Worm (Caenorhabditis elegans) whole organism, L1 larva: ENCODE measurements around the gene aqp-11.

Experiments used
- C04F5.9 ChIP-seq: sonication (generic microtip); optimal IDR thresholded peaks from 2 replicates; lab custom pipeline; 2016; ENCODE audit warnings: missing genetic modification characterization, missing compliant biosample characterization
- C16A3.4 ChIP-seq: fragments of 150-350 bp; optimal IDR thresholded peaks from 2 replicates; lab custom pipeline; 2014; ENCODE audit warnings: missing biosample characterization, missing genetic modification characterization
- ama-1 ChIP-seq: fragments of 150-350 bp; optimal IDR thresholded peaks from 2 replicates; lab custom pipeline; 2014
- ceh-63 ChIP-seq: fragments of 200-800 bp; sonication (Bioruptor generic); optimal IDR thresholded peaks from 2 replicates; lab custom pipeline; 2018; ENCODE audit warnings: mild to moderate bottlenecking, missing genetic modification characterization, missing compliant biosample characterization
- ceh-8 ChIP-seq: fragments of 200-800 bp; sonication (Bioruptor generic); optimal IDR thresholded peaks from 2 replicates; lab custom pipeline; 2018; ENCODE audit warnings: mild to moderate bottlenecking, missing genetic modification characterization, moderate library complexity, missing compliant biosample characterization
- ceh-90 ChIP-seq: sonication (generic microtip); optimal IDR thresholded peaks from 2 replicates; lab custom pipeline; 2016; ENCODE audit warnings: missing genetic modification characterization, missing compliant biosample characterization
- efl-3 ChIP-seq: fragments of 200-800 bp; sonication (Bioruptor generic); optimal IDR thresholded peaks from 2 replicates; lab custom pipeline; 2018; ENCODE audit warnings: mild to moderate bottlenecking, missing genetic modification characterization, missing compliant biosample characterization
- elt-2 ChIP-seq: sonication (generic microtip); optimal IDR thresholded peaks from 2 replicates; lab custom pipeline; 2016; ENCODE audit warnings: missing genetic modification characterization, mild to moderate bottlenecking, inconsistent platforms, missing compliant biosample characterization, missing genetic modification reagents
- ets-5 ChIP-seq: fragments of 200-800 bp; sonication (Bioruptor generic); IDR thresholded peaks from 2 replicates; pipeline ENCODE4 v1.3.6; 2022; ENCODE audit warnings: missing genetic modification characterization, missing compliant biosample characterization
- fkh-8 ChIP-seq: sonication (generic microtip); optimal IDR thresholded peaks from 2 replicates; lab custom pipeline; 2016; ENCODE audit warnings: mild to moderate bottlenecking, missing genetic modification characterization, missing compliant biosample characterization
- hlh-4 ChIP-seq: sonication (generic microtip); optimal IDR thresholded peaks from 2 replicates; lab custom pipeline; 2016; ENCODE audit warnings: mild to moderate bottlenecking, missing genetic modification characterization, missing compliant biosample characterization
- irx-1 ChIP-seq: sonication (generic microtip); optimal IDR thresholded peaks from 2 replicates; lab custom pipeline; 2016; ENCODE audit warnings: missing genetic modification characterization, missing compliant biosample characterization
- jun-1 ChIP-seq: fragments of 150-350 bp; optimal IDR thresholded peaks from 2 replicates; lab custom pipeline; 2014; ENCODE audit warnings: missing biosample characterization, missing genetic modification reagents, missing genetic modification characterization
- lin-13 ChIP-seq: fragments of 150-350 bp; optimal IDR thresholded peaks from 2 replicates; lab custom pipeline; 2014; ENCODE audit warnings: missing biosample characterization, missing genetic modification reagents, missing genetic modification characterization
- lin-14 ChIP-seq: fragments of 200-800 bp; sonication (Bioruptor generic); optimal IDR thresholded peaks from 2 replicates; lab custom pipeline; 2018; ENCODE audit warnings: mild to moderate bottlenecking, missing genetic modification characterization, moderate library complexity, missing compliant biosample characterization
- lin-39 ChIP-seq: fragments of 150-350 bp; optimal IDR thresholded peaks from 2 replicates; lab custom pipeline; 2014; ENCODE audit warnings: missing biosample characterization, missing genetic modification reagents, missing genetic modification characterization
- mab-9 ChIP-seq: fragments of 200-800 bp; sonication (Bioruptor generic); IDR thresholded peaks from 2 replicates; pipeline ENCODE4 v1.3.6; 2022; ENCODE audit warnings: missing genetic modification reagents, missing genetic modification characterization, missing compliant biosample characterization
- mdl-1 ChIP-seq, 2 experiments: fragments of 150-350 bp; optimal IDR thresholded peaks; 2 replicates each; lab custom pipeline; 2014 to 2017; ENCODE audit warnings: missing biosample characterization in 2 of 2, missing genetic modification characterization in 2 of 2, inconsistent platforms in 1 of 2
- mef-2 ChIP-seq: fragments of 150-350 bp; optimal IDR thresholded peaks from 2 replicates; lab custom pipeline; 2014; ENCODE audit warnings: missing biosample characterization, missing genetic modification characterization
- nhr-11 ChIP-seq: fragments of 150-350 bp; optimal IDR thresholded peaks from 2 replicates; lab custom pipeline; 2014; ENCODE audit warnings: missing biosample characterization, missing genetic modification characterization
- nhr-19 ChIP-seq: fragments of 200-800 bp; sonication (Bioruptor generic); conservative IDR thresholded peaks from 2 replicates; pipeline ENCODE4 v1.3.6; 2022; ENCODE audit warnings: missing genetic modification characterization, missing compliant biosample characterization
- nhr-20 ChIP-seq: sonication (generic microtip); optimal IDR thresholded peaks from 2 replicates; lab custom pipeline; 2016; ENCODE audit warnings: mild to moderate bottlenecking, missing genetic modification characterization, missing compliant biosample characterization
- nhr-28 ChIP-seq: fragments of 150-350 bp; optimal IDR thresholded peaks from 2 replicates; lab custom pipeline; 2014; ENCODE audit warnings: missing biosample characterization, missing genetic modification characterization
- nhr-84 ChIP-seq: sonication (generic microtip); optimal IDR thresholded peaks from 2 replicates; lab custom pipeline; 2017; ENCODE audit warnings: missing biosample characterization, missing genetic modification characterization
- nhr-85 ChIP-seq: sonication (generic microtip); peaks from one replicate; lab custom pipeline; 2016; ENCODE audit warnings: missing genetic modification characterization, inconsistent platforms, missing compliant biosample characterization
- pag-3 ChIP-seq: sonication (generic microtip); optimal IDR thresholded peaks from 2 replicates; lab custom pipeline; 2017; ENCODE audit warnings: missing genetic modification characterization, mild to moderate bottlenecking, missing compliant biosample characterization, antibody characterized with exemption, borderline replicate concordance; ENCODE audit not compliant: insufficient read depth
- pax-3 ChIP-seq: fragments of 200-800 bp; sonication (Bioruptor generic); optimal IDR thresholded peaks from 2 replicates; lab custom pipeline; 2018; ENCODE audit warnings: mild to moderate bottlenecking, missing genetic modification characterization, moderate library complexity, missing compliant biosample characterization
- pqm-1 ChIP-seq: sonication (generic microtip); optimal IDR thresholded peaks from 3 replicates; lab custom pipeline; 2017; ENCODE audit warnings: missing biosample characterization, missing genetic modification characterization
- skn-1 ChIP-seq: fragments of 150-350 bp; optimal IDR thresholded peaks from 2 replicates; lab custom pipeline; 2014; ENCODE audit warnings: missing biosample characterization, missing genetic modification characterization
- snu-23 ChIP-seq: sonication (generic microtip); optimal IDR thresholded peaks from 2 replicates; lab custom pipeline; 2016; ENCODE audit warnings: missing genetic modification characterization, missing compliant biosample characterization
- sup-37 ChIP-seq: fragments of 200-800 bp; sonication (Bioruptor generic); optimal IDR thresholded peaks from 2 replicates; lab custom pipeline; 2018; ENCODE audit warnings: mild to moderate bottlenecking, missing genetic modification characterization, missing compliant biosample characterization
- tbx-2 ChIP-seq: sonication (generic microtip); optimal IDR thresholded peaks from 2 replicates; lab custom pipeline; 2016; ENCODE audit warnings: missing genetic modification characterization, missing compliant biosample characterization
- unc-130 ChIP-seq: fragments of 150-350 bp; optimal IDR thresholded peaks from 2 replicates; lab custom pipeline; 2017; ENCODE audit warnings: missing biosample characterization, missing genetic modification characterization, inconsistent platforms
- vab-15 ChIP-seq: sonication (generic microtip); optimal IDR thresholded peaks from 2 replicates; lab custom pipeline; 2017; ENCODE audit warnings: missing genotype, mild to moderate bottlenecking, missing genetic modification characterization, missing compliant biosample characterization
- xbp-1 ChIP-seq: sonication (generic microtip); optimal IDR thresholded peaks from 2 replicates; lab custom pipeline; 2016; ENCODE audit warnings: missing genetic modification characterization, missing compliant biosample characterization

The aqp-11 gene

ce11 chrIII:13648540-13648939 lies 24.5 kb upstream of the aqp-11 start:
- TF ChIP-seq elt-2 (tag; lab: Kevin White, UChicago) (no peak), lin-39 (tag; lab: Kevin White, UChicago) (no peak), vab-15 (tag; lab: Kevin White, UChicago) (no peak), mab-9 (GFP tag; lab: Robert Waterston, UW) (no peak), ama-1 (lab: Kevin White, UChicago) (no peak), skn-1 (tag; lab: Kevin White, UChicago) (no peak), C16A3.4 (tag; lab: Kevin White, UChicago) (no peak), hlh-4 (no peak), nhr-20 (tag; lab: Kevin White, UChicago) (no peak), ceh-8 (GFP tag; lab: Kevin White, UChicago) (no peak)

ce11 chrIII:13651414-13651813 lies 21.7 kb upstream of the aqp-11 start:
- TF ChIP-seq lin-14 (GFP tag; lab: Kevin White, UChicago) (no peak), ceh-8 (GFP tag; lab: Kevin White, UChicago) (peak; percentile 13)
- TF ChIP-seq, all 84 proteins: peak for 1

DNA sequence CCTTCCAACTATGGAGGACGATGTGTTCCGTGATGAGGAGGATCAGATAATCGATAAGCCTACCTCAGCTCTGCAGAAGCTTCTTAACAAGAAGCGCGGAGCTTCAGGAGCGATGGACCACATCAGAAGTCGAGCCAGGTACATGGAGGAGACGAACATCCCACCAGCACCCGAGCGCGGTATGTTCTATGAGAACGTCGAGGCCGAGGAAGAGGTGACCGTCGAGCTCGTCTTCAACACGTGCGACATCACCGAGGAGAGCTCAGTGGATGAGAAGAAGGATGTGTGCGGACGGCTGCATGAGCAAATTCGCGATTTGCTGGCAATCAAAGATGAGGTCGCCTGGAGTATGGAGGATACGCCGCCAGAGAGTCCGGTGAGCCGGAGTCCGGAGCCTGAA lies 21.1 kb upstream of the aqp-11 start:
- TF ChIP-seq fkh-8 (tag; lab: Kevin White, UChicago), result no peak
- TF ChIP-seq ets-5 (GFP tag; lab: Robert Waterston, UW), result no peak
- TF ChIP-seq mef-2 (tag; lab: Kevin White, UChicago), result no peak
- TF ChIP-seq ceh-90, result no peak
- TF ChIP-seq snu-23, result no peak
- no peak for TF ChIP-seq lin-39 (tag; lab: Kevin White, UChicago)
- no peak for TF ChIP-seq unc-130 (tag; lab: Kevin White, UChicago)
- TF ChIP-seq ceh-63 (GFP tag; lab: Kevin White, UChicago), result no peak
- no peak for TF ChIP-seq C04F5.9 (tag; lab: Kevin White, UChicago)
- TF ChIP-seq lin-13, result no peak
- no peak for TF ChIP-seq nhr-85 (tag; lab: Kevin White, UChicago)

DNA sequence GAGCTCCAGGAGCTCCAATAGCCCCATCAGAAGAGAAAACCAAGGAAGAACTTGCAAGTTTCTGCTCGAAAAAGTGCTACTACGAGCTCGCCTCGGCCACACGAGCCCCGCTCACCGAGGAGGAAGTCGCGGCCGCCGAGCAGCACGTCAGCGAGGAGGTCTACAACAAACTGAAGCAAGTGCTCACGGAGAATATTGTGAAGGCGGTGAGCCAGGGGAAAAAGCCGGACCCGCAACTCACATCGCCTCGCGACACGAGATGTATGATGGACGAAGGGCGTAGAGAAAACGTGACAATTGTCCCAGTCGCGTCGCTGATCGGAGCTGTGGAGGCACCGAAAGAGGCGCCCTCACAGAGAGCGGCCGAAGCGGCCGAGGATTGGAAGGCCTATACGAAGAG lies 20.4 kb upstream of the aqp-11 start:
- TF ChIP-seq irx-1 (tag; lab: Kevin White, UChicago) (no peak), xbp-1 (tag; lab: Kevin White, UChicago) (no peak)

- TF ChIP-seq pqm-1 (tag; lab: Kevin White, UChicago) (no peak), nhr-28 (no peak), mab-9 (GFP tag; lab: Robert Waterston, UW) (no peak), tbx-2 (tag; lab: Kevin White, UChicago) (no peak), mdl-1 (tag; optimal IDR thresholded peaks at IDR 0.05; lab: Kevin White, UChicago) (no peak), nhr-11 (tag; lab: Kevin White, UChicago) (no peak), nhr-19 (GFP tag; lab: Robert Waterston, UW) (no peak), pag-3 (no peak), jun-1 (tag; lab: Kevin White, UChicago) (no peak), sup-37 (GFP tag; lab: Kevin White, UChicago) (no peak), pax-3 (no peak), ama-1 (lab: Kevin White, UChicago) (no peak), nhr-85 (tag; lab: Kevin White, UChicago) (no peak), efl-3 (no peak), ceh-8 (GFP tag; lab: Kevin White, UChicago) (no peak), lin-14 (GFP tag; lab: Kevin White, UChicago) (no peak), nhr-84 (no peak)
These were observed 18.1 kb upstream of the aqp-11 start for ce11 chrIII:13654950-13655349.
